Fruit fly (Drosophila melanogaster): ENCODE measurements around the gene NimC2.

- no peak for TF ChIP-seq Crg-1 (GFP tag; optimal IDR thresholded peaks at IDR 0.05)
- no peak for TF ChIP-seq bab1 (GFP tag; optimal IDR thresholded peaks at IDR 0.05)
- TF ChIP-seq tj (GFP tag; optimal IDR thresholded peaks at IDR 0.05): no peak
- TF ChIP-seq Hr96 (GFP tag; optimal IDR thresholded peaks at IDR 0.05): no peak
- no peak for TF ChIP-seq CG12768 (GFP tag; optimal IDR thresholded peaks at IDR 0.05)
- TF ChIP-seq kay (GFP tag; ENCODE audit: borderline replicate concordance): no peak
- no peak for TF ChIP-seq cic (GFP tag; optimal IDR thresholded peaks at IDR 0.05)
- TF ChIP-seq toe (GFP tag; optimal IDR thresholded peaks at IDR 0.05): no peak
- TF ChIP-seq Clk (GFP tag; optimal IDR thresholded peaks at IDR 0.05): no peak
- TF ChIP-seq CG7045 (GFP tag; optimal IDR thresholded peaks at IDR 0.05): no peak
- TF ChIP-seq Mnt (GFP tag; optimal IDR thresholded peaks at IDR 0.05): no peak
- no peak for TF ChIP-seq CG11617 (GFP tag; optimal IDR thresholded peaks at IDR 0.05)
Observed at dm6 chr2L:14020108-14020507, 40.2 kb downstream of the NimC2 start, which contains the start of gene NimC3.

Data from whole organism, adult.